Worm (Caenorhabditis elegans) whole organism, mixed stage, embryonic: ENCODE measurements around the gene F49C12.4.

ENCODE experiments used
- ces-1 ChIP-seq: fragments of 150-350 bp; optimal IDR thresholded peaks from 2 replicates; lab custom pipeline; 2014; ENCODE audit warnings: missing biosample characterization, missing genetic modification reagents, missing genetic modification characterization
- elt-3 ChIP-seq: fragments of 150-350 bp; optimal IDR thresholded peaks from 2 replicates; lab custom pipeline; 2014; ENCODE audit warnings: missing biosample characterization, missing genetic modification characterization
- nhr-12 ChIP-seq: fragments of 150-350 bp; optimal IDR thresholded peaks from 2 replicates; lab custom pipeline; 2014; ENCODE audit warnings: missing biosample characterization, missing genetic modification characterization
- nhr-237 ChIP-seq: fragments of 150-350 bp; optimal IDR thresholded peaks from 2 replicates; lab custom pipeline; 2014; ENCODE audit warnings: missing biosample characterization, missing genetic modification characterization
- pha-4 ChIP-seq: fragments of 150-350 bp; optimal IDR thresholded peaks from 2 replicates; lab custom pipeline; 2018; ENCODE audit warnings: missing biosample characterization, missing genetic modification reagents, missing genetic modification characterization
- tbx-8 ChIP-seq: fragments of 200-800 bp; sonication (Bioruptor generic); optimal IDR thresholded peaks from 2 replicates; lab custom pipeline; 2018; ENCODE audit warnings: mild to moderate bottlenecking, missing genetic modification characterization, moderate library complexity, missing compliant biosample characterization
- unc-39 ChIP-seq: fragments of 150-350 bp; optimal IDR thresholded peaks from 2 replicates; lab custom pipeline; 2014; ENCODE audit warnings: missing biosample characterization, missing genetic modification characterization
- ztf-11 ChIP-seq: fragments of 150-350 bp; optimal IDR thresholded peaks from 2 replicates; lab custom pipeline; 2014; ENCODE audit warnings: missing biosample characterization, missing genetic modification characterization

DNA sequence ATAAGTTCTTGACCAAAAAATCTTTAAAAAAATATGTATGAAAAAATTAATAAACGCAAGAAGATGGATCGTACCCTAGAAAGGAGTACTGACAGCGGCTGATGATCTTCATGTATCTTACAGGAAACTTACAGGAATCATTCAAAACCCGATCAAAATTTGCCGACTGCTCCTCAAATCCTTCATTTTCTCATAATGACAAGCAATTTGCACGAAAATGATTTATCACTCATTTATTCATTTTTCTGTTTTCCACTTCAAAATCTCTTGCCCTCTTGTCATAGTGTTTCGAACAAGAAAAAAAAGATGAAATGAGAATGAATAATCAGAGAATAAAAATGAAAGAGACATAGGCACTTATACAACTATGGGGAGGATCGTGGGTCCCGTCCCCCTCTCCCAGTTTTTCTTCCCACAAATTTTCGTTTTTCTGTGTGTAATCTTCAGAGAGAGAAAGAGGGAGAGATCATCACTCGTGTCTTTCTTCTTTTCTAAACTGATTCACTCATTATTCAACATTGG, 29.8 kb downstream of the F49C12.4 start, which contains the start of gene nmy-3:
- TF ChIP-seq nhr-12 (tag; lab: Kevin White, UChicago) (no peak), elt-3 (tag; lab: Kevin White, UChicago) (no peak), pha-4 (tag; lab: Kevin White, UChicago) (no peak), nhr-237 (tag; lab: Kevin White, UChicago) (no peak), ces-1 (GFP tag; lab: Kevin White, UChicago) (no peak), tbx-8 (GFP tag; lab: Kevin White, UChicago) (no peak), unc-39 (tag; lab: Kevin White, UChicago) (no peak), ztf-11 (tag; lab: Kevin White, UChicago) (no peak)
